Worm (Caenorhabditis elegans) whole organism, midembryonic: ENCODE measurements around the gene ZK593.3.

Experiments used
- T22C8.4 ChIP-seq: fragments of 200-800 bp; sonication (Bioruptor generic); IDR thresholded peaks from 2 replicates; pipeline ENCODE4 v1.3.6; 2022; ENCODE audit warnings: missing genetic modification characterization, missing compliant biosample characterization
- cog-1 ChIP-seq: sonication (generic microtip); optimal IDR thresholded peaks from 2 replicates; lab custom pipeline; 2016; ENCODE audit warnings: missing genetic modification characterization, missing compliant biosample characterization
- flt-1 ChIP-seq: fragments of 200-800 bp; sonication (Bioruptor generic); IDR thresholded peaks from 2 replicates; pipeline ENCODE4 v1.3.6; 2022; ENCODE audit warnings: missing genetic modification characterization, missing compliant biosample characterization
- tab-1 ChIP-seq: fragments of 200-800 bp; sonication (Bioruptor generic); IDR thresholded peaks from 2 replicates; pipeline ENCODE4 v1.3.6; 2022; ENCODE audit warnings: missing genetic modification characterization, missing compliant biosample characterization

DNA sequence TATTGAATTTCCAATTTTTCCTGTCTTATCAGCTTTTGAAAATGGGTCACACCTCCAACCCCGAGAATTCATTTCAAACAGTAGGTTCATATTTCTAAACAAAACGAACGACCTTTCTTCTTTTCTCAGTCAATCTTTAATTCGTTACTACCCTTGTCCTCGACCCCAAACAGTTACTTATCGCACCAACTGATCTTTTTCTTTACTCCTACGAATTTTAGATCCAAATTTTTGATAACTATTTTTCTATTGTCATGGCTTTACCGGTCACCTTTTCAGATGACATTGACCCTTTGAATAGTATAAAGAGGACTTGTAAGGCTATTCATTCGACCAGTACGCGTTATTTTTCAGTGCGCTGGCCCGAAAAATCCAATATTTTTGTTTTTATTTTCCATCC lies 646 bp downstream of the ZK593.3 start:
- TF ChIP-seq flt-1 (no peak), T22C8.4 (GFP tag; lab: Robert Waterston, UW) (no peak), cog-1 (tag; lab: Kevin White, UChicago) (no peak), tab-1 (GFP tag; lab: Robert Waterston, UW) (no peak)
